Fruit fly (Drosophila melanogaster) whole organism, prepupa: ENCODE measurements around the gene OS9.
A peak's percentile ranks its signal among the peaks of the same experiment; 100 is the strongest.

Source experiments
- CG10631 ChIP-seq: fragments of 200-800 bp; sonication (Bioruptor generic); optimal IDR thresholded peaks from 2 replicates; lab custom pipeline; 2016; ENCODE audit warnings: missing biosample characterization, missing genetic modification characterization
- CG4318 ChIP-seq: fragments of 200-800 bp; sonication (Bioruptor generic); optimal IDR thresholded peaks from 3 replicates; lab custom pipeline; 2017; ENCODE audit warnings: missing biosample characterization, mild to moderate bottlenecking, missing genetic modification characterization
- CG6163 ChIP-seq: fragments of 200-800 bp; sonication (Bioruptor generic); IDR thresholded peaks from 3 replicates; pipeline ENCODE4 v1.3.6; 2022; ENCODE audit warnings: missing biosample characterization, missing genetic modification characterization
- CG6854 ChIP-seq: fragments of 200-800 bp; sonication (Bioruptor generic); optimal IDR thresholded peaks from 2 replicates; lab custom pipeline; 2017; ENCODE audit warnings: missing biosample characterization, mild to moderate bottlenecking, missing genetic modification characterization
- CG7368 ChIP-seq: fragments of 200-800 bp; sonication (Bioruptor generic); optimal IDR thresholded peaks from 3 replicates; lab custom pipeline; 2016; ENCODE audit warnings: missing biosample characterization, missing genetic modification characterization
- Eip78C ChIP-seq: fragments of 200-800 bp; sonication (Bioruptor generic); peaks from one replicate; lab custom pipeline; 2016; ENCODE audit warnings: missing biosample characterization, missing genetic modification characterization
- Hr4 ChIP-seq: fragments of 200-800 bp; sonication (Bioruptor generic); optimal IDR thresholded peaks from 3 replicates; lab custom pipeline; 2016; ENCODE audit warnings: missing biosample characterization, missing genetic modification characterization
- OdsH ChIP-seq: fragments of 200-800 bp; sonication (Bioruptor generic); optimal IDR thresholded peaks from 3 replicates; lab custom pipeline; 2016; ENCODE audit warnings: missing biosample characterization, missing genetic modification characterization
- fkh ChIP-seq: fragments of 200-800 bp; sonication (Bioruptor generic); optimal IDR thresholded peaks from 3 replicates; lab custom pipeline; 2017; ENCODE audit warnings: missing biosample characterization, mild to moderate bottlenecking, missing genetic modification characterization, moderate library complexity
- pdm3 ChIP-seq: fragments of 200-800 bp; sonication (Bioruptor generic); optimal IDR thresholded peaks from 3 replicates; lab custom pipeline; 2016; ENCODE audit warnings: missing biosample characterization, missing genetic modification characterization
- svp ChIP-seq: fragments of 200-800 bp; sonication (Bioruptor generic); peaks from one replicate; lab custom pipeline; 2016; ENCODE audit warnings: missing biosample characterization, missing genetic modification characterization

DNA sequence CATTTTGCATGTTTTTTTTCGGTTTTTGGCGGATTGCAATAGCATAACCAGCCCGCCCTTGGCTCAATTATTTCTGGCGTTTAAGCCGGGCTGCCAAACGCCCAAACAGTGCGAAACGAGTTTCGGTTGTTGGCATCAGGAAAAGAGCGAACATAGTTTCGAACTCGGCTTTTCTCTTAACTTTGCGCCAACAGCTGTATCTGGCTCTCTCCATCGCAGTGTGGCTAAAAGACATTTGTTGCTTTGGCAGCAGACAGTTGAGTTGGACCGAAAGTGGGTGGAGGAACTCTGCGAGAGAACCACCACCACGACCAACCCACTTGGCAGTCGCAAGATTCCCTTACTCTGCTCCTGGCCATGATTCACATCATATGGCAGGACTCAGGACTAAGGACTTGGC, 49.3 kb downstream of the OS9 start:
- TF ChIP-seq CG10631 (GFP tag; lab: Kevin White, UChicago) (no peak), fkh (GFP tag; lab: Kevin White, UChicago) (no peak), Eip78C (GFP tag; lab: Kevin White, UChicago) (peak; percentile 39), OdsH (GFP tag; lab: Kevin White, UChicago) (no peak), CG4318 (GFP tag; lab: Kevin White, UChicago) (no peak), CG6854 (GFP tag; lab: Kevin White, UChicago) (no peak), CG7368 (GFP tag; lab: Kevin White, UChicago) (no peak), Hr4 (no peak), CG6163 (GFP tag; lab: Robert Waterston, UW) (0 out of 3 replicates have a peak, but pooled peaks have one; percentile 8), pdm3 (GFP tag; lab: Kevin White, UChicago) (no peak), svp (no peak)
